Worm (Caenorhabditis elegans) whole organism, young adult: ENCODE data around the gene srbc-79.
A peak's percentile ranks its signal among the peaks of the same experiment; 100 is the strongest.

Experiments
- B0019.2 ChIP-seq: fragments of 200-800 bp; sonication (Bioruptor generic); conservative IDR thresholded peaks from 2 replicates; pipeline ENCODE4 v1.3.6; 2022; ENCODE audit warnings: missing genetic modification reagents, missing genetic modification characterization, missing compliant biosample characterization
- B0035.1 ChIP-seq: sonication (generic microtip); optimal IDR thresholded peaks from 2 replicates; lab custom pipeline; 2016; ENCODE audit warnings: missing genetic modification characterization, mild to moderate bottlenecking, missing compliant biosample characterization, missing genotype, missing genetic modification reagents
- B0261.1 ChIP-seq: sonication (generic microtip); optimal IDR thresholded peaks from 2 replicates; lab custom pipeline; 2016; ENCODE audit warnings: mild to moderate bottlenecking, missing genetic modification characterization, moderate library complexity, missing compliant biosample characterization
- C06A6.2 ChIP-seq: fragments of 200-800 bp; sonication (Bioruptor generic); conservative IDR thresholded peaks from 2 replicates; pipeline ENCODE4 v1.3.6; 2022; ENCODE audit warnings: missing genetic modification characterization, missing compliant biosample characterization
- F22D6.2 ChIP-seq: sonication (generic microtip); optimal IDR thresholded peaks from 2 replicates; lab custom pipeline; 2016; ENCODE audit warnings: mild to moderate bottlenecking, missing genetic modification characterization, missing compliant biosample characterization
- F37B4.10 ChIP-seq: fragments of 200-800 bp; sonication (Bioruptor generic); IDR thresholded peaks from 2 replicates; pipeline ENCODE4 v1.3.6; 2022; ENCODE audit warnings: missing genetic modification characterization, missing compliant biosample characterization
- F49E8.2 ChIP-seq: sonication (generic microtip); optimal IDR thresholded peaks from 3 replicates; lab custom pipeline; 2017; ENCODE audit warnings: missing genetic modification characterization, mild to moderate bottlenecking, missing compliant biosample characterization, antibody characterized with exemption, moderate library complexity; ENCODE audit not compliant: insufficient read depth
- F55B11.4 ChIP-seq: sonication (generic microtip); optimal IDR thresholded peaks from 2 replicates; lab custom pipeline; 2016; ENCODE audit warnings: missing compliant biosample characterization, missing genetic modification characterization, borderline replicate concordance; ENCODE audit not compliant: insufficient read depth
- F57C9.4 ChIP-seq: sonication (generic microtip); optimal IDR thresholded peaks from 2 replicates; lab custom pipeline; 2017; ENCODE audit warnings: mild to moderate bottlenecking, missing genetic modification characterization, missing compliant biosample characterization
- K11D2.4 ChIP-seq: fragments of 200-800 bp; sonication (Bioruptor generic); IDR thresholded peaks from 2 replicates; pipeline ENCODE4 v1.3.6; 2022; ENCODE audit warnings: missing genetic modification reagents, missing genetic modification characterization, missing compliant biosample characterization
- K12H6.12 ChIP-seq: fragments of 200-800 bp; sonication (Bioruptor generic); optimal IDR thresholded peaks from 2 replicates; lab custom pipeline; 2018; ENCODE audit warnings: mild to moderate bottlenecking, missing genetic modification characterization, missing compliant biosample characterization
- T07F8.4 ChIP-seq: sonication (generic microtip); optimal IDR thresholded peaks from 2 replicates; lab custom pipeline; 2016; ENCODE audit warnings: mild to moderate bottlenecking, missing genetic modification characterization, moderate library complexity, missing compliant biosample characterization
- Y56A3A.18 ChIP-seq: fragments of 200-800 bp; sonication (Bioruptor generic); IDR thresholded peaks from 2 replicates; pipeline ENCODE4 v1.3.6; 2022; ENCODE audit warnings: missing genetic modification reagents, missing genetic modification characterization, missing compliant biosample characterization
- Y95B8A.8 ChIP-seq: fragments of 200-800 bp; sonication (Bioruptor generic); IDR thresholded peaks from 2 replicates; pipeline ENCODE4 v1.3.6; 2022; ENCODE audit warnings: missing genetic modification reagents, missing genetic modification characterization, missing compliant biosample characterization
- ZK185.1 ChIP-seq: sonication (generic microtip); optimal IDR thresholded peaks from 2 replicates; lab custom pipeline; 2016; ENCODE audit warnings: mild to moderate bottlenecking, missing genetic modification characterization, missing compliant biosample characterization; ENCODE audit not compliant: poor library complexity, severe bottlenecking
- ama-1 ChIP-seq, 3 experiments: fragments of 150-350 bp in 1 of 3; sonication (generic microtip) in 2 of 3; optimal IDR thresholded peaks; 2 replicates each; lab custom pipeline; 2014 to 2018; ENCODE audit warnings: missing biosample characterization in 2 of 3, missing genetic modification characterization in 2 of 3, missing genetic modification reagents in 2 of 3
- aptf-2 ChIP-seq: fragments of 200-800 bp; sonication (Bioruptor generic); conservative IDR thresholded peaks from 2 replicates; pipeline ENCODE4 v1.3.6; 2022; ENCODE audit warnings: missing genetic modification reagents, missing genetic modification characterization, missing compliant biosample characterization
- atf-7 ChIP-seq: sonication (generic microtip); optimal IDR thresholded peaks from 2 replicates; lab custom pipeline; 2017; ENCODE audit warnings: mild to moderate bottlenecking, missing genetic modification characterization, missing compliant biosample characterization
- attf-3 ChIP-seq: fragments of 200-800 bp; sonication (Bioruptor generic); conservative IDR thresholded peaks from 2 replicates; pipeline ENCODE4 v1.3.6; 2022; ENCODE audit warnings: missing genetic modification reagents, missing genetic modification characterization, missing compliant biosample characterization
- attf-5 ChIP-seq: fragments of 200-800 bp; sonication (Bioruptor generic); optimal IDR thresholded peaks from 2 replicates; lab custom pipeline; 2018; ENCODE audit warnings: mild to moderate bottlenecking, missing genetic modification characterization, missing compliant biosample characterization
- cebp-2 ChIP-seq: fragments of 200-800 bp; sonication (Bioruptor generic); IDR thresholded peaks from 2 replicates; pipeline ENCODE4 v1.3.6; 2022; ENCODE audit warnings: missing genetic modification characterization, missing compliant biosample characterization
- ceh-58 ChIP-seq: fragments of 200-800 bp; sonication (Bioruptor generic); IDR thresholded peaks from 2 replicates; pipeline ENCODE4 v1.3.6; 2022; ENCODE audit warnings: missing genetic modification characterization, missing compliant biosample characterization
- ceh-79 ChIP-seq: sonication (generic microtip); optimal IDR thresholded peaks from 2 replicates; lab custom pipeline; 2017; ENCODE audit warnings: mild to moderate bottlenecking, missing genetic modification characterization, missing compliant biosample characterization
- dox-1 ChIP-seq: fragments of 200-800 bp; sonication (Bioruptor generic); IDR thresholded peaks from 2 replicates; pipeline ENCODE4 v1.3.6; 2022; ENCODE audit warnings: missing genetic modification reagents, missing genetic modification characterization, missing compliant biosample characterization
- dpl-1 ChIP-seq: fragments of 150-350 bp; optimal IDR thresholded peaks from 2 replicates; lab custom pipeline; 2014; ENCODE audit warnings: missing biosample characterization, missing genetic modification reagents, missing genetic modification characterization
- efl-1 ChIP-seq: fragments of 150-350 bp; optimal IDR thresholded peaks from 2 replicates; lab custom pipeline; 2014; ENCODE audit warnings: missing biosample characterization, missing genetic modification reagents, missing genetic modification characterization
- egl-44 ChIP-seq: fragments of 200-800 bp; sonication (Bioruptor generic); IDR thresholded peaks from 2 replicates; pipeline ENCODE4 v1.3.6; 2022; ENCODE audit warnings: missing genetic modification reagents, missing genetic modification characterization, missing compliant biosample characterization
- hlh-26 ChIP-seq: fragments of 200-800 bp; sonication (Bioruptor generic); conservative IDR thresholded peaks from 2 replicates; pipeline ENCODE4 v1.3.6; 2022; ENCODE audit warnings: missing genetic modification reagents, missing genetic modification characterization, missing compliant biosample characterization
- hmg-20 ChIP-seq: fragments of 200-800 bp; sonication (Bioruptor generic); IDR thresholded peaks from 2 replicates; pipeline ENCODE4 v1.3.6; 2022; ENCODE audit warnings: missing genetic modification reagents, missing genetic modification characterization, missing compliant biosample characterization
- hrde-1 ChIP-seq: sonication (generic microtip); optimal IDR thresholded peaks from 2 replicates; lab custom pipeline; 2016; ENCODE audit warnings: missing genetic modification characterization, mild to moderate bottlenecking, missing compliant biosample characterization, moderate library complexity, missing genotype, missing genetic modification reagents, borderline replicate concordance
- hsf-1 ChIP-seq: fragments of 200-800 bp; sonication (Bioruptor generic); IDR thresholded peaks from 2 replicates; pipeline ENCODE4 v1.3.6; 2022; ENCODE audit warnings: missing genetic modification reagents, missing genetic modification characterization, missing compliant biosample characterization
- lin-26 ChIP-seq: fragments of 200-800 bp; sonication (Bioruptor generic); IDR thresholded peaks from 2 replicates; pipeline ENCODE4 v1.3.6; 2022; ENCODE audit warnings: missing genetic modification reagents, missing genetic modification characterization, missing compliant biosample characterization
- madf-8 ChIP-seq: fragments of 200-800 bp; sonication (Bioruptor generic); conservative IDR thresholded peaks from 2 replicates; pipeline ENCODE4 v1.3.6; 2022; ENCODE audit warnings: missing genetic modification reagents, missing genetic modification characterization, missing compliant biosample characterization
- mcd-1 ChIP-seq: fragments of 200-800 bp; sonication (Bioruptor generic); IDR thresholded peaks from 2 replicates; pipeline ENCODE4 v1.3.6; 2022; ENCODE audit warnings: missing genetic modification reagents, missing genetic modification characterization, missing compliant biosample characterization
- mxl-1 ChIP-seq: sonication (generic microtip); optimal IDR thresholded peaks from 2 replicates; lab custom pipeline; 2016; ENCODE audit warnings: missing genetic modification characterization, missing compliant biosample characterization
- nfyb-1 ChIP-seq: fragments of 200-800 bp; sonication (Bioruptor generic); IDR thresholded peaks from 2 replicates; pipeline ENCODE4 v1.3.6; 2022; ENCODE audit warnings: missing genetic modification reagents, missing genetic modification characterization, missing compliant biosample characterization
- nhr-120 ChIP-seq: fragments of 200-800 bp; sonication (Bioruptor generic); IDR thresholded peaks from 2 replicates; pipeline ENCODE4 v1.3.6; 2022; ENCODE audit warnings: missing genetic modification characterization, missing compliant biosample characterization
- pbrm-1 ChIP-seq: fragments of 200-800 bp; sonication (Bioruptor generic); IDR thresholded peaks from 2 replicates; pipeline ENCODE4 v1.3.6; 2022; ENCODE audit warnings: missing genetic modification reagents, missing genetic modification characterization, missing compliant biosample characterization
- rpc-1 ChIP-seq, 2 experiments: fragments of 150-350 bp in 1 of 2; sonication (generic microtip) in 1 of 2; optimal IDR thresholded peaks; 2 replicates each; lab custom pipeline; 2014 to 2018; ENCODE audit warnings: missing biosample characterization in 1 of 2, missing genetic modification characterization in 1 of 2, missing genetic modification reagents in 1 of 2, missing genotype in 1 of 2
- snpc-1.3 ChIP-seq: sonication (generic microtip); optimal IDR thresholded peaks from 2 replicates; lab custom pipeline; 2017; ENCODE audit warnings: missing genetic modification characterization, mild to moderate bottlenecking, missing compliant biosample characterization, antibody characterized with exemption, moderate library complexity, missing genotype, missing genetic modification reagents; ENCODE audit not compliant: insufficient read depth
- snpc-4 ChIP-seq, 5 experiments: fragments of 150-350 bp in 1 of 5; sonication (generic microtip) in 4 of 5; optimal IDR thresholded peaks; 2 replicates each; lab custom pipeline; 2014 to 2018; ENCODE audit warnings: missing genetic modification characterization in 5 of 5, missing biosample characterization in 3 of 5, antibody characterized with exemption in 2 of 5, mild to moderate bottlenecking in 2 of 5, missing compliant biosample characterization in 2 of 5, missing genotype in 2 of 5, moderate library complexity in 2 of 5, missing genetic modification reagents in 1 of 5
- sptf-2 ChIP-seq: fragments of 200-800 bp; sonication (Bioruptor generic); optimal IDR thresholded peaks from 2 replicates; lab custom pipeline; 2018; ENCODE audit warnings: mild to moderate bottlenecking, missing genetic modification characterization, missing compliant biosample characterization
- unc-130 ChIP-seq: sonication (generic microtip); optimal IDR thresholded peaks from 2 replicates; lab custom pipeline; 2016; ENCODE audit warnings: missing genetic modification reagents, missing genetic modification characterization, missing compliant biosample characterization
- xnd-1 ChIP-seq: sonication (generic microtip); optimal IDR thresholded peaks from 2 replicates; lab custom pipeline; 2016; ENCODE audit warnings: missing genotype, missing genetic modification reagents, missing genetic modification characterization, missing compliant biosample characterization
- zfh-2 ChIP-seq: fragments of 200-800 bp; sonication (Bioruptor generic); conservative IDR thresholded peaks from 2 replicates; pipeline ENCODE4 v1.3.6; 2022; ENCODE audit warnings: missing genetic modification reagents, missing genetic modification characterization, missing compliant biosample characterization
- ztf-22 ChIP-seq: fragments of 200-800 bp; sonication (Bioruptor generic); optimal IDR thresholded peaks from 2 replicates; lab custom pipeline; 2018; ENCODE audit warnings: mild to moderate bottlenecking, missing genetic modification characterization, moderate library complexity, missing compliant biosample characterization
- ztf-25 ChIP-seq: fragments of 200-800 bp; sonication (Bioruptor generic); IDR thresholded peaks from 2 replicates; pipeline ENCODE4 v1.3.6; 2022; ENCODE audit warnings: missing genetic modification reagents, missing genetic modification characterization, missing compliant biosample characterization
- ztf-6 ChIP-seq: fragments of 200-800 bp; sonication (Bioruptor generic); IDR thresholded peaks from 2 replicates; pipeline ENCODE4 v1.3.6; 2022; ENCODE audit warnings: missing genetic modification reagents, missing genetic modification characterization, missing compliant biosample characterization

The srbc-79 gene

DNA sequence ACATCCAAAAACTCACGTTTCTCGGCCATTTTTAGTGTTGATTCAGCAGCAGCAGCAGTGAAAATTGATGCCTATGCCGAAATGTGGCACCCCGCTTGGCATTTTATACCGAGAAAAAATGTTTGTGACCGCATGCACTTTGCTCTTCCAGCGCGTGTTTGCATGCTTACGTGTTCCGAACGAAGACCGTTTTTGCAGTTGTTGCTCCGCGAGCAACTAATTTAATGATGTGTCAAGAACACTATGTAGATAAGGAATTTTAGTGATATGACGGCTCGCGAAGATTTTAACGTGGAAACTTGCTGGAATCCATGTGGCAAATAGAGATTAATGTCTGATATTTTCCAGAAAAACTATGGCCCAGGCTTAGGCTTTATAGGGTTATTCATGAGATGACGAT is 6.7 kb upstream of the srbc-79 start, which contains the start of gene dct-16 (continued):
- TF ChIP-seq ztf-25 (GFP tag; lab: Robert Waterston, UW) (no peak), hmg-20 (GFP tag; lab: Robert Waterston, UW) (no peak), snpc-4 (GFP tag; optimal IDR thresholded peaks at IDR 0.05; lab: Kevin White, UChicago) (no peak), snpc-4 (tag; optimal IDR thresholded peaks at IDR 0.05; lab: Kevin White, UChicago) (no peak), dox-1 (GFP tag; lab: Robert Waterston, UW) (no peak), unc-130 (no peak), F49E8.2 (tag; lab: Kevin White, UChicago) (no peak), rpc-1 (optimal IDR thresholded peaks at IDR 0.05; lab: Kevin White, UChicago) (no peak), rpc-1 (tag; optimal IDR thresholded peaks at IDR 0.05; lab: Kevin White, UChicago) (no peak), ztf-22 (GFP tag; lab: Kevin White, UChicago) (peak; percentile 26), hrde-1 (tag; lab: Kevin White, UChicago) (no peak), mxl-1 (tag; lab: Kevin White, UChicago) (no peak), hlh-26 (GFP tag; lab: Robert Waterston, UW) (no peak), nhr-120 (no peak), K12H6.12 (tag; lab: Kevin White, UChicago) (no peak), snpc-1.3 (no peak), B0019.2 (GFP tag; lab: Robert Waterston, UW) (no peak), nfyb-1 (GFP tag; lab: Robert Waterston, UW) (peak; percentile 69; the same call in 1 of the 2 replicates), cebp-2 (GFP tag; lab: Robert Waterston, UW) (no peak), B0261.1 (tag; lab: Kevin White, UChicago) (no peak), F22D6.2 (no peak), egl-44 (GFP tag; lab: Robert Waterston, UW) (0 out of 2 replicates have a peak, but pooled peaks have one; percentile 47), zfh-2 (GFP tag; lab: Robert Waterston, UW) (no peak), atf-7 (peak; percentile 37), ama-1 (optimal IDR thresholded peaks at IDR 0.05; lab: Kevin White, UChicago) (no peak), ama-1 (GFP tag; optimal IDR thresholded peaks at IDR 0.05; lab: Kevin White, UChicago) (no peak), Y95B8A.8 (GFP tag; lab: Robert Waterston, UW) (no peak), T07F8.4 (tag; lab: Kevin White, UChicago) (no peak), F55B11.4 (no peak), ceh-58 (GFP tag; lab: Robert Waterston, UW) (no peak), hsf-1 (GFP tag; lab: Robert Waterston, UW) (no peak), mcd-1 (GFP tag; lab: Robert Waterston, UW) (0 out of 2 replicates have a peak, but pooled peaks have one; percentile 19), dpl-1 (GFP tag; lab: Kevin White, UChicago) (no peak), ztf-6 (GFP tag; lab: Robert Waterston, UW) (no peak), attf-3 (GFP tag; lab: Robert Waterston, UW) (no peak), lin-26 (GFP tag; lab: Robert Waterston, UW) (no peak), B0035.1 (tag; lab: Kevin White, UChicago) (no peak), madf-8 (no peak), xnd-1 (no peak), attf-5 (no peak), aptf-2 (GFP tag; lab: Robert Waterston, UW) (no peak), ceh-79 (tag; lab: Kevin White, UChicago) (no peak), efl-1 (no peak), C06A6.2 (no peak), ZK185.1 (tag; lab: Kevin White, UChicago) (no peak), K11D2.4 (GFP tag; lab: Robert Waterston, UW) (no peak), sptf-2 (GFP tag; lab: Kevin White, UChicago) (no peak), F57C9.4 (no peak), Y56A3A.18 (no peak), pbrm-1 (GFP tag; lab: Robert Waterston, UW) (no peak), F37B4.10 (GFP tag; lab: Robert Waterston, UW) (no peak)
